Worm (Caenorhabditis elegans): ENCODE results near the gene lipl-5.

DNA sequence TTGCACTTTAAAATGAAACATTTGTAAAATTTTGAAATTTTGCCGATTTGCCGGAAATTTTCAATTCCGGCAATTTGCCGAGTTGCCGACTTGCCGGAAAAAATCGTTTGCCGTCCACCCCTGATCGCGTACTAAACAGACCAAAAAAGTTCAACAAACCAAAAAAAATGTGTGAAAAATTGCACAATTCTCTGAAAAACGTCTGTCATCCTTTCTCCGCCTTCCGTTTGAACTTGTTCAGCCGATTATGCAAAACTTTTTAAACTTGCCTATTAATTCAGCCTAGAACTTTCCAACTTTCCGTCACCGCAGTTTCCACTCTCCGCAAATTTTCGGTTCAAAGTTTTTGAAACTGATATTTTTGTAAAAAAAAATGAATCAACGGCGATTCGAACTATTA lies 38.6 kb downstream of the lipl-5 start, which contains the start of gene B0554.5:
- TF ChIP-seq ama-1 (optimal IDR thresholded peaks at IDR 0.05) (no peak), hmg-4 (GFP tag; optimal IDR thresholded peaks at IDR 0.05) (no peak), tbx-11 (GFP tag; IDR thresholded peaks at IDR 0.05) (no peak), hmbx-1 (tag; optimal IDR thresholded peaks at IDR 0.05) (no peak), tra-4 (tag; optimal IDR thresholded peaks at IDR 0.05) (no peak), sea-1 (GFP tag; conservative IDR thresholded peaks at IDR 0.05) (no peak), tbx-37 (GFP tag; conservative IDR thresholded peaks at IDR 0.05) (no peak), pes-1 (GFP tag; IDR thresholded peaks at IDR 0.05) (no peak), ceh-13 (GFP tag; optimal IDR thresholded peaks at IDR 0.05) (no peak), aly-1 (tag; optimal IDR thresholded peaks at IDR 0.05) (no peak), flt-1 (GFP tag; IDR thresholded peaks at IDR 0.05) (no peak), B0310.2 (tag; optimal IDR thresholded peaks at IDR 0.05) (no peak), ceh-36 (tag; optimal IDR thresholded peaks at IDR 0.05) (no peak), scrt-1 (GFP tag; IDR thresholded peaks at IDR 0.05) (no peak)

All from whole organism, early embryonic.